Fruit fly (Drosophila melanogaster) whole organism, embryonic: ENCODE data around the gene Naam.

Experiments used
- BEAF-32 ChIP-seq: fragments of 200-800 bp; sonication (Bioruptor generic); optimal IDR thresholded peaks from 3 replicates; lab custom pipeline; 2017; ENCODE audit warnings: missing biosample characterization, missing genetic modification characterization, mild to moderate bottlenecking, moderate library complexity, missing genetic modification reagents
- Bdp1 ChIP-seq: fragments of 200-800 bp; sonication (Bioruptor generic); optimal IDR thresholded peaks from 3 replicates; lab custom pipeline; 2016; ENCODE audit warnings: missing biosample characterization, missing genetic modification characterization
- CG10147 ChIP-seq: fragments of 200-800 bp; sonication (Bioruptor generic); optimal IDR thresholded peaks from 2 replicates; lab custom pipeline; 2019; ENCODE audit warnings: missing biosample characterization, mild to moderate bottlenecking, missing genetic modification characterization, moderate library complexity
- CG10959 ChIP-seq: fragments of 200-800 bp; sonication (Bioruptor generic); IDR thresholded peaks from 2 replicates; pipeline ENCODE4 v1.3.6; 2022; ENCODE audit warnings: missing biosample characterization, missing genetic modification characterization
- CG12769 ChIP-seq: fragments of 200-800 bp; sonication (Bioruptor generic); optimal IDR thresholded peaks from 2 replicates; lab custom pipeline; 2019; ENCODE audit warnings: missing biosample characterization, mild to moderate bottlenecking, missing genetic modification characterization, moderate library complexity
- CG13894 ChIP-seq: fragments of 200-800 bp; sonication (Bioruptor generic); optimal IDR thresholded peaks from 3 replicates; lab custom pipeline; 2018; ENCODE audit warnings: missing biosample characterization, mild to moderate bottlenecking, missing genetic modification characterization, moderate library complexity
- CG14050 ChIP-seq: fragments of 200-800 bp; sonication (Bioruptor generic); IDR thresholded peaks from 3 replicates; pipeline ENCODE4 v1.3.6; 2022; ENCODE audit warnings: missing biosample characterization, missing genetic modification characterization
- CG1529 ChIP-seq: fragments of 200-800 bp; sonication (Bioruptor generic); optimal IDR thresholded peaks from 3 replicates; lab custom pipeline; 2018; ENCODE audit warnings: missing biosample characterization, missing genetic modification characterization
- CG16815 ChIP-seq: fragments of 200-800 bp; sonication (Bioruptor generic); optimal IDR thresholded peaks from 3 replicates; lab custom pipeline; 2017; ENCODE audit warnings: missing biosample characterization, mild to moderate bottlenecking, missing genetic modification characterization
- CG17359 ChIP-seq: fragments of 200-800 bp; sonication (Bioruptor generic); optimal IDR thresholded peaks from 3 replicates; lab custom pipeline; 2018; ENCODE audit warnings: missing biosample characterization, mild to moderate bottlenecking, missing genetic modification characterization, moderate library complexity
- CG3163 ChIP-seq: fragments of 200-800 bp; sonication (Bioruptor generic); optimal IDR thresholded peaks from 3 replicates; lab custom pipeline; 2016; ENCODE audit warnings: missing biosample characterization, missing genetic modification characterization
- CG34224 ChIP-seq: fragments of 200-800 bp; sonication (Bioruptor generic); IDR thresholded peaks from 3 replicates; pipeline ENCODE4 v1.3.6; 2022; ENCODE audit warnings: missing biosample characterization, missing genetic modification characterization; ENCODE audit not compliant: partially characterized antibody
- CG34422 ChIP-seq: fragments of 200-800 bp; sonication (Bioruptor generic); IDR thresholded peaks from 3 replicates; pipeline ENCODE4 v1.3.6; 2022; ENCODE audit warnings: missing biosample characterization, missing genetic modification characterization
- CG3995 ChIP-seq: fragments of 200-800 bp; sonication (Bioruptor generic); optimal IDR thresholded peaks from 3 replicates; lab custom pipeline; 2016; ENCODE audit warnings: missing biosample characterization, missing genetic modification characterization
- CG6272 ChIP-seq: fragments of 200-800 bp; sonication (Bioruptor generic); IDR thresholded peaks from 2 replicates; pipeline ENCODE4 v1.3.6; 2022; ENCODE audit warnings: missing biosample characterization, missing genetic modification characterization
- CG7357 ChIP-seq: fragments of 200-800 bp; sonication (Bioruptor generic); IDR thresholded peaks from 3 replicates; pipeline ENCODE4 v1.3.6; 2022; ENCODE audit warnings: missing biosample characterization, missing genetic modification characterization
- CG7556 ChIP-seq: fragments of 200-800 bp; sonication (Bioruptor generic); optimal IDR thresholded peaks from 2 replicates; lab custom pipeline; 2017; ENCODE audit warnings: missing biosample characterization, mild to moderate bottlenecking, missing genetic modification characterization
- CG8388 ChIP-seq: fragments of 200-800 bp; sonication (Bioruptor generic); optimal IDR thresholded peaks from 2 replicates; lab custom pipeline; 2019; ENCODE audit warnings: missing biosample characterization, mild to moderate bottlenecking, missing genetic modification characterization, moderate library complexity
- CG9215 ChIP-seq: fragments of 200-800 bp; sonication (Bioruptor generic); IDR thresholded peaks from 2 replicates; pipeline ENCODE4 v1.3.6; 2022; ENCODE audit warnings: missing biosample characterization, missing genetic modification characterization
- D19B ChIP-seq: fragments of 200-800 bp; sonication (Bioruptor generic); optimal IDR thresholded peaks from 2 replicates; lab custom pipeline; 2017; ENCODE audit warnings: missing biosample characterization, mild to moderate bottlenecking, missing genetic modification characterization
- Dfd ChIP-seq, 2 experiments: fragments of >200 bp; optimal IDR thresholded peaks; 2 replicates each; lab custom pipeline; 2017; ENCODE audit warnings: missing biosample characterization in 2 of 2, missing genetic modification characterization in 2 of 2
- Ets97D ChIP-seq: fragments of 200-800 bp; sonication (Bioruptor generic); optimal IDR thresholded peaks from 3 replicates; lab custom pipeline; 2016; ENCODE audit warnings: missing biosample characterization, missing genetic modification characterization
- Mad ChIP-seq: fragments of 200-800 bp; sonication (Bioruptor generic); optimal IDR thresholded peaks from 2 replicates; lab custom pipeline; 2016; ENCODE audit warnings: missing biosample characterization, missing genetic modification characterization
- Med ChIP-seq: fragments of 200-800 bp; sonication (Bioruptor generic); peaks from one replicate; lab custom pipeline; 2016; ENCODE audit warnings: missing biosample characterization, missing genetic modification characterization, mild to moderate bottlenecking, inconsistent platforms, moderate library complexity
- NFAT ChIP-seq: fragments of 200-800 bp; sonication (Bioruptor generic); IDR thresholded peaks from 2 replicates; pipeline ENCODE4 v1.3.6; 2022; ENCODE audit warnings: missing biosample characterization, missing genetic modification characterization
- Nf-YC ChIP-seq: fragments of 200-800 bp; optimal IDR thresholded peaks from 3 replicates; lab custom pipeline; 2019; ENCODE audit warnings: missing biosample characterization, mild to moderate bottlenecking, missing genetic modification characterization, moderate library complexity
- Optix ChIP-seq: fragments of 200-800 bp; sonication (Bioruptor generic); IDR thresholded peaks from 3 replicates; pipeline ENCODE4 v1.3.6; 2022; ENCODE audit warnings: missing biosample characterization, missing genetic modification characterization
- Ptx1 ChIP-seq: fragments of 200-800 bp; sonication (Bioruptor generic); IDR thresholded peaks from 2 replicates; pipeline ENCODE4 v1.3.6; 2022; ENCODE audit warnings: missing biosample characterization, missing genetic modification characterization
- Sin3A ChIP-seq: fragments of >200 bp; optimal IDR thresholded peaks from 2 replicates; lab custom pipeline; 2018
- Sox102F ChIP-seq: fragments of 200-800 bp; sonication (Bioruptor generic); optimal IDR thresholded peaks from 2 replicates; lab custom pipeline; 2018; ENCODE audit warnings: missing biosample characterization, mild to moderate bottlenecking, missing genetic modification characterization, moderate library complexity
- Spps ChIP-seq: fragments of 200-800 bp; sonication (Bioruptor generic); optimal IDR thresholded peaks from 2 replicates; lab custom pipeline; 2018; ENCODE audit warnings: missing biosample characterization, mild to moderate bottlenecking, missing genetic modification characterization
- Sry-β ChIP-seq: fragments of 200-800 bp; sonication (Bioruptor generic); optimal IDR thresholded peaks from 2 replicates; lab custom pipeline; 2018; ENCODE audit warnings: missing biosample characterization, mild to moderate bottlenecking, missing genetic modification characterization, moderate library complexity
- Xrp1 ChIP-seq: fragments of 200-800 bp; sonication (Bioruptor generic); IDR thresholded peaks from 2 replicates; pipeline ENCODE4 v1.3.6; 2022; ENCODE audit warnings: missing biosample characterization, missing genetic modification characterization
- amos ChIP-seq: fragments of 200-800 bp; sonication (Bioruptor generic); IDR thresholded peaks from 2 replicates; pipeline ENCODE4 v1.3.6; 2022; ENCODE audit warnings: missing biosample characterization, missing genetic modification characterization; ENCODE audit not compliant: partially characterized antibody
- aop ChIP-seq: fragments of 200-800 bp; sonication (Bioruptor generic); IDR thresholded peaks from 2 replicates; pipeline ENCODE4 v1.3.6; 2022; ENCODE audit warnings: missing biosample characterization, missing genetic modification characterization
- ap ChIP-seq: fragments of 200-800 bp; sonication (Bioruptor generic); IDR thresholded peaks from 2 replicates; pipeline ENCODE4 v1.3.6; 2022; ENCODE audit warnings: missing biosample characterization, missing genetic modification characterization
- az2 ChIP-seq: fragments of 200-800 bp; sonication (Bioruptor generic); optimal IDR thresholded peaks from 3 replicates; lab custom pipeline; 2016; ENCODE audit warnings: missing biosample characterization, missing genetic modification characterization
- chinmo ChIP-seq: fragments of 200-800 bp; sonication (Bioruptor generic); IDR thresholded peaks from 4 replicates; pipeline ENCODE4 v1.3.6; 2022; ENCODE audit warnings: missing biosample characterization, missing genetic modification characterization; ENCODE audit not compliant: partially characterized antibody
- crp ChIP-seq, 2 experiments: fragments of 200-800 bp; sonication (Bioruptor generic); optimal IDR thresholded peaks; 2 replicates in 1 of 2; 3 replicates in 1 of 2; lab custom pipeline; 2017; ENCODE audit warnings: missing biosample characterization in 2 of 2, missing genetic modification characterization in 2 of 2, mild to moderate bottlenecking in 1 of 2, moderate library complexity in 1 of 2
- dimm ChIP-seq: fragments of 200-800 bp; sonication (Bioruptor generic); IDR thresholded peaks from 2 replicates; pipeline ENCODE4 v1.3.6; 2022; ENCODE audit warnings: missing biosample characterization, missing genetic modification characterization
- esg ChIP-seq: fragments of 200-800 bp; sonication (Bioruptor generic); conservative IDR thresholded peaks from 2 replicates; pipeline ENCODE4 v1.3.6; 2022; ENCODE audit warnings: missing biosample characterization, missing genetic modification characterization
- eve ChIP-seq, 2 experiments: fragments of >200 bp; optimal IDR thresholded peaks; 2 replicates each; lab custom pipeline; 2017; ENCODE audit warnings: missing biosample characterization in 2 of 2, missing genetic modification characterization in 2 of 2
- ewg ChIP-seq: fragments of 200-800 bp; sonication (Bioruptor generic); optimal IDR thresholded peaks from 3 replicates; lab custom pipeline; 2017; ENCODE audit warnings: mild to moderate bottlenecking, missing biosample characterization, missing genetic modification reagents, missing genetic modification characterization
- pho ChIP-seq: fragments of 200-800 bp; sonication (Bioruptor generic); optimal IDR thresholded peaks from 2 replicates; lab custom pipeline; 2016; ENCODE audit warnings: missing biosample characterization, missing genetic modification characterization
- pros ChIP-seq: fragments of 200-800 bp; sonication (Bioruptor generic); optimal IDR thresholded peaks from 3 replicates; lab custom pipeline; 2019; ENCODE audit warnings: missing biosample characterization, mild to moderate bottlenecking, missing genetic modification characterization, moderate library complexity
- psq ChIP-seq: fragments of 200-800 bp; sonication (Bioruptor generic); optimal IDR thresholded peaks from 2 replicates; lab custom pipeline; 2017; ENCODE audit warnings: missing biosample characterization, missing genetic modification characterization
- tin ChIP-seq: fragments of 200-800 bp; sonication (Bioruptor generic); optimal IDR thresholded peaks from 3 replicates; lab custom pipeline; 2016; ENCODE audit warnings: missing biosample characterization, missing genetic modification characterization
- tna ChIP-seq: fragments of 200-800 bp; sonication (Bioruptor generic); IDR thresholded peaks from 2 replicates; pipeline ENCODE4 v1.3.6; 2022; ENCODE audit warnings: missing biosample characterization, missing genetic modification characterization; ENCODE audit not compliant: partially characterized antibody
- vfl ChIP-seq: fragments of 200-800 bp; sonication (Bioruptor generic); optimal IDR thresholded peaks from 2 replicates; lab custom pipeline; 2016; ENCODE audit warnings: missing biosample characterization, missing genetic modification characterization
- vvl ChIP-seq: fragments of 200-800 bp; sonication (Bioruptor generic); IDR thresholded peaks from 2 replicates; pipeline ENCODE4 v1.3.6; 2022; ENCODE audit warnings: missing biosample characterization, missing genetic modification characterization
- wor ChIP-seq: fragments of 200-800 bp; sonication (Bioruptor generic); IDR thresholded peaks from 2 replicates; pipeline ENCODE4 v1.3.6; 2022; ENCODE audit warnings: missing biosample characterization, missing genetic modification characterization

Gene Naam

dm6 chr3R:19648289-19648916, 22.8 kb upstream of the Naam start, which contains the start of the genes CG6195 and CG31220 (continued):
- TF ChIP-seq tna (GFP tag; lab: Robert Waterston, UW) (no peak), vfl (GFP tag; lab: Kevin White, UChicago) (no peak), BEAF-32 (GFP tag; lab: Kevin White, UChicago) (peak; percentile 56), pho (GFP tag; lab: Kevin White, UChicago) (no peak), Nf-YC (tag; lab: Kevin White, UChicago) (peak; percentile 5), CG17359 (tag; lab: Kevin White, UChicago) (no peak), CG8388 (no peak), CG13894 (tag; lab: Kevin White, UChicago) (no peak), D19B (no peak), eve (GFP tag; optimal IDR thresholded peaks at IDR 0.05; lab: Kevin White, UChicago) (no peak), CG10147 (GFP tag; lab: Kevin White, UChicago) (no peak), Ets97D (peak; percentile 57), Sry-β (no peak), Sox102F (GFP tag; lab: Kevin White, UChicago) (peak; percentile 37), Ptx1 (no peak), Xrp1 (no peak), vvl (GFP tag; lab: Robert Waterston, UW) (peak; percentile 64), CG7357 (GFP tag; lab: Robert Waterston, UW) (no peak), az2 (peak; percentile 13), CG3995 (GFP tag; lab: Kevin White, UChicago) (peak; percentile 32), Optix (GFP tag; lab: Robert Waterston, UW) (peak; percentile 34; the same call in 1 of the 3 replicates), CG34422 (no peak; the same call in 2 of the 3 replicates), CG7556 (GFP tag; lab: Kevin White, UChicago) (no peak), Mad (no peak), NFAT (GFP tag; lab: Robert Waterston, UW) (peak; percentile 60; the same call in 1 of the 2 replicates), crp (GFP tag; optimal IDR thresholded peaks at IDR 0.05; lab: Kevin White, UChicago) (peak; percentile 80 to 98), dimm (GFP tag; lab: Robert Waterston, UW) (no peak), CG9215 (GFP tag; lab: Robert Waterston, UW) (no peak), CG14050 (GFP tag; lab: Robert Waterston, UW) (no peak), Med (GFP tag; lab: Kevin White, UChicago) (peak; percentile 90), esg (no peak), CG1529 (GFP tag; lab: Kevin White, UChicago) (no peak), Dfd (GFP tag; optimal IDR thresholded peaks at IDR 0.05; lab: Kevin White, UChicago) (no peak), aop (GFP tag; lab: Robert Waterston, UW) (no peak), ewg (peak; percentile 40), wor (GFP tag; lab: Robert Waterston, UW) (no peak), pros (GFP tag; lab: Kevin White, UChicago) (no peak), ap (GFP tag; lab: Robert Waterston, UW) (no peak), amos (GFP tag; lab: Robert Waterston, UW) (no peak; the same call in 1 of the 2 replicates), Spps (no peak), Bdp1 (GFP tag; lab: Kevin White, UChicago) (no peak), CG34224 (GFP tag; lab: Robert Waterston, UW) (0 out of 3 replicates have a peak, but pooled peaks have one; percentile 21), CG10959 (no peak), psq (GFP tag; lab: Kevin White, UChicago) (no peak), Sin3A (lab: Kevin White, UChicago) (peak; percentile 48), CG16815 (GFP tag; lab: Kevin White, UChicago) (no peak), CG12769 (no peak), tin (GFP tag; lab: Kevin White, UChicago) (no peak), CG3163 (GFP tag; lab: Kevin White, UChicago) (peak; percentile 31), chinmo (peak; percentile 91), CG6272 (GFP tag; lab: Robert Waterston, UW) (no peak)
